Fruit fly (Drosophila melanogaster): ENCODE results near the gene CG33645.
A peak's percentile ranks its signal among the peaks of the same experiment; 100 is the strongest.

dm6 chr2L:13512182-13513032, 20.2 kb upstream of the CG33645 start:
- peak; percentile 34; the same call in 1 of the 3 replicates for TF ChIP-seq Aef1 (GFP tag; IDR thresholded peaks at IDR 0.05)
- no peak for TF ChIP-seq nerfin-1 (tag; optimal IDR thresholded peaks at IDR 0.05)
- no peak; the same call in 2 of the 3 replicates for TF ChIP-seq H15 (GFP tag; IDR thresholded peaks at IDR 0.05)
- no peak for TF ChIP-seq nerfin-2 (GFP tag; IDR thresholded peaks at IDR 0.05; ENCODE audit: partially characterized antibody)
- no peak for TF ChIP-seq CG1024 (GFP tag; IDR thresholded peaks at IDR 0.05)
- no peak for TF ChIP-seq Dll (GFP tag; IDR thresholded peaks at IDR 0.05; ENCODE audit: partially characterized antibody)
- TF ChIP-seq ftz-f1 (GFP tag; optimal IDR thresholded peaks at IDR 0.05) = no peak
- TF ChIP-seq ttk (GFP tag; IDR thresholded peaks at IDR 0.05) = no peak
- TF ChIP-seq CG7745 (tag; optimal IDR thresholded peaks at IDR 0.05) = no peak
- TF ChIP-seq gcm2 (GFP tag; optimal IDR thresholded peaks at IDR 0.05) = no peak
